Fruit fly (Drosophila melanogaster): ENCODE data around the gene CG5880.

Gene CG5880

DNA sequence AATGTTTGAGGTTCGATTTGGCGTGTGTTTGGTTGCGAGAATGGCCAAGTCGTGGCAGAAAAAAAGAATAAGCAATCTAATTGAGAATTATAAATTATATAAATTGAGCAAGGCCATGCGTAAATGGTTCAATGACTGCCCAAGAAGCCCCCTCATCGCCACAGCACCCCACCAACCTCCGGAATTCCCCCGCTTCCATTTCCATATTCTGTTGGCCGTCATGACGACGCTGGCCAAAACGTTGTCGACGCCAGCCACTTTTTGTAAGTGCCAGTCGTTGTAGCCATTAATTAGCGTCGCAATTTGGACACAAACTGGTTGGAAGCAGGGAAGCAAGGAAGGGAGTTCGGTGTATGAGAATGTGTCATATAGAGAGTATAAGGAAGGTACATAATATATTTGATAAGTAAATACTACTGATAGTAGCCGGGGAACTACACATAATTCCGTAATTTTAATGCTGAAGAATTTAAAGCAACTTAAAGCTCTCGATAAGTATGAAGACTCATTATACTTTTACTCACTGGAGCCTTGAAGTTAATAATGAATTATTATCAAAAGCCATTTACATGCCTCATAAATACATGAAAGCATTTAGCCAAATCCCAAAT is 14.1 kb downstream of the CG5880 start:
- TF ChIP-seq CG8290 (GFP tag; optimal IDR thresholded peaks at IDR 0.05) (no peak), CG8290 (tag; optimal IDR thresholded peaks at IDR 0.05) (peak in 1 of 2 experiments; percentile 22), lab (GFP tag; optimal IDR thresholded peaks at IDR 0.05) (peak; percentile 11), dan (GFP tag; IDR thresholded peaks at IDR 0.05) (no peak), CG13894 (tag; optimal IDR thresholded peaks at IDR 0.05) (no peak), CG7372 (GFP tag; IDR thresholded peaks at IDR 0.05) (no peak), jigr1 (GFP tag; IDR thresholded peaks at IDR 0.05) (no peak), B-H2 (GFP tag; optimal IDR thresholded peaks at IDR 0.05) (peak; percentile 4), CG7839 (tag; optimal IDR thresholded peaks at IDR 0.05) (no peak), Mrtf (GFP tag; IDR thresholded peaks at IDR 0.05) (no peak), CG1792 (GFP tag; optimal IDR thresholded peaks at IDR 0.05) (no peak), croc (GFP tag; conservative IDR thresholded peaks at IDR 0.05) (no peak), Med (GFP tag) (peak; percentile 45), D (optimal IDR thresholded peaks at IDR 0.05) (no peak), D (GFP tag; optimal IDR thresholded peaks at IDR 0.05) (no peak), HLHmδ (GFP tag; optimal IDR thresholded peaks at IDR 0.05) (no peak), ftz-f1 (GFP tag; optimal IDR thresholded peaks at IDR 0.05) (peak; percentile 63), Dek (tag; optimal IDR thresholded peaks at IDR 0.05) (no peak), eve (GFP tag; optimal IDR thresholded peaks at IDR 0.05) (no peak), CG34376 (GFP tag; optimal IDR thresholded peaks at IDR 0.05) (no peak), Hr51 (GFP tag; optimal IDR thresholded peaks at IDR 0.05) (no peak), Hr39 (optimal IDR thresholded peaks at IDR 0.05) (no peak), HLH4C (GFP tag; IDR thresholded peaks at IDR 0.05; ENCODE audit: partially characterized antibody) (no peak), chn (GFP tag; optimal IDR thresholded peaks at IDR 0.05) (no peak), sc (optimal IDR thresholded peaks at IDR 0.05) (no peak), sc (GFP tag; optimal IDR thresholded peaks at IDR 0.05) (no peak), sd (tag; optimal IDR thresholded peaks at IDR 0.05) (peak; percentile 81), Meics (GFP tag; optimal IDR thresholded peaks at IDR 0.05) (no peak), nerfin-2 (GFP tag; IDR thresholded peaks at IDR 0.05; ENCODE audit: partially characterized antibody) (no peak), chinmo (GFP tag; IDR thresholded peaks at IDR 0.05; ENCODE audit: partially characterized antibody) (peak; percentile 60; the same call in 2 of the 4 replicates), vvl (GFP tag; IDR thresholded peaks at IDR 0.05) (0 out of 2 replicates have a peak, but pooled peaks have one; percentile 11), br (optimal IDR thresholded peaks at IDR 0.05) (no peak), NFAT (GFP tag; IDR thresholded peaks at IDR 0.05) (peak; percentile 38; the same call in 1 of the 2 replicates), emc (GFP tag; optimal IDR thresholded peaks at IDR 0.05) (no peak), Myb (GFP tag; optimal IDR thresholded peaks at IDR 0.05) (no peak), Ets97D (GFP tag; optimal IDR thresholded peaks at IDR 0.05) (no peak), Poxn (GFP tag; IDR thresholded peaks at IDR 0.05) (no peak), aop (GFP tag; IDR thresholded peaks at IDR 0.05) (no peak), CG31224 (GFP tag; IDR thresholded peaks at IDR 0.05) (no peak), Dip2 (GFP tag; IDR thresholded peaks at IDR 0.05) (no peak), CG15601 (tag; optimal IDR thresholded peaks at IDR 0.05) (no peak), CG9797 (GFP tag; optimal IDR thresholded peaks at IDR 0.05) (no peak), CG13624 (GFP tag; optimal IDR thresholded peaks at IDR 0.05) (peak; percentile 4), disco-r (GFP tag; optimal IDR thresholded peaks at IDR 0.05) (no peak), Elba2 (GFP tag; optimal IDR thresholded peaks at IDR 0.05) (no peak), CG10462 (GFP tag; optimal IDR thresholded peaks at IDR 0.05) (no peak), ATbp (GFP tag; optimal IDR thresholded peaks at IDR 0.05) (no peak), ap (GFP tag; IDR thresholded peaks at IDR 0.05) (no peak), dpn (GFP tag; optimal IDR thresholded peaks at IDR 0.05) (no peak), CG17829 (tag; optimal IDR thresholded peaks at IDR 0.05) (no peak), slbo (GFP tag; IDR thresholded peaks at IDR 0.05) (no peak), kni (GFP tag; optimal IDR thresholded peaks at IDR 0.05) (no peak)

Data from whole organism, embryonic.